Worm (Caenorhabditis elegans) whole organism, young adult: Measurements from ENCODE around the gene pges-2.

Experiments
- F22D6.2 ChIP-seq: sonication (generic microtip); optimal IDR thresholded peaks from 2 replicates; lab custom pipeline; 2016; ENCODE audit warnings: mild to moderate bottlenecking, missing genetic modification characterization, missing compliant biosample characterization
- bed-2 ChIP-seq: fragments of 200-800 bp; sonication (Bioruptor generic); IDR thresholded peaks from 2 replicates; pipeline ENCODE4 v1.3.6; 2022; ENCODE audit warnings: missing genetic modification reagents, missing genetic modification characterization, missing compliant biosample characterization
- ets-4 ChIP-seq: fragments of 200-800 bp; sonication (Bioruptor generic); optimal IDR thresholded peaks from 2 replicates; lab custom pipeline; 2018; ENCODE audit warnings: mild to moderate bottlenecking, missing genetic modification characterization, missing compliant biosample characterization
- madf-8 ChIP-seq: fragments of 200-800 bp; sonication (Bioruptor generic); conservative IDR thresholded peaks from 2 replicates; pipeline ENCODE4 v1.3.6; 2022; ENCODE audit warnings: missing genetic modification reagents, missing genetic modification characterization, missing compliant biosample characterization

DNA sequence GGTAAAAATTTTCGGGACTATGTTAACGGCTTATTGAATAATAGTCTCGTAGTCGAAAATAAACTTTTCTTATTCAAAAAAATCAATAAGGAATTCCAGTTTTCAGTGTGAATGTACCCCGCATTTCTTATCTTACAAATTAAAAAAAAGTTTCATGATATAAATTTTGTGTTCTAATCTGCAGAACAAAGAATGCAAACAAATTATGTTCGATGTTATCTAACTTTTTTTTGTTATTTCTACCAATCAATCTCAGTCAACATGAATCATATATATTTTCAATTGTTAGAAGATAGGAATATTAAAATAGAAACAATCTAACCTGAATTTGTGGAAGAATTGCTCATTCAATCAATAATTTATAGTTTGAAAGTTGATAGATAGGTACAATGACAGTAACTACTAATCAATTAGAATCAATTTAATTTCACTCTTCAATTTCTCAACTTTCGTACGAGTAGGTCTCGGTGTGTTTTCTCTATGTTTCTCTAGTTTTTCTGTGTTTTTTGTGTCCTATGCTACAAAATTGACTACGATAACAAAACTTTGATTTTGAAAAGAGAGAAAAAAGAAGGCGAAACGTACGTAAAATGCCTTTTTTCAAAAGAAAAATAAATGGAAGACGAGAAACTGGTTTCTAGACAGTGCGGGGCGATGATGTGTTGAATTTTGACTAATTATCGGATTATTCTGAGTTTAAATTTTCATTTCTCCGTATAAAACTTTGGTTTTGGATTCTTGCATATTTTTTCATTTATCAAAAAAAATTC is 17.5 kb downstream of the pges-2 start, which contains the start of the genes unc-43 and Y43C5B.3:
- TF ChIP-seq bed-2 (no peak), ets-4 (GFP tag; lab: Kevin White, UChicago) (no peak), madf-8 (GFP tag; lab: Robert Waterston, UW) (no peak), F22D6.2 (no peak)
